Fruit fly (Drosophila melanogaster) whole organism, prepupa: ENCODE results near the gene BNIP3.

ENCODE experiments used
- Blimp-1 ChIP-seq: fragments of 200-800 bp; sonication (Bioruptor generic); optimal IDR thresholded peaks from 3 replicates; lab custom pipeline; 2017; ENCODE audit warnings: missing biosample characterization, missing genetic modification characterization, mild to moderate bottlenecking, moderate library complexity, missing genetic modification reagents
- CG10631 ChIP-seq: fragments of 200-800 bp; sonication (Bioruptor generic); optimal IDR thresholded peaks from 2 replicates; lab custom pipeline; 2016; ENCODE audit warnings: missing biosample characterization, missing genetic modification characterization
- CG10669 ChIP-seq: fragments of 200-800 bp; sonication (Bioruptor generic); optimal IDR thresholded peaks from 3 replicates; lab custom pipeline; 2018; ENCODE audit warnings: missing biosample characterization, mild to moderate bottlenecking, missing genetic modification characterization, moderate library complexity
- CG11294 ChIP-seq: fragments of 200-800 bp; sonication (Bioruptor generic); IDR thresholded peaks from 2 replicates; pipeline ENCODE4 v1.3.6; 2022; ENCODE audit warnings: missing biosample characterization, missing genetic modification characterization
- CG11762 ChIP-seq: fragments of 200-800 bp; sonication (Bioruptor generic); optimal IDR thresholded peaks from 3 replicates; lab custom pipeline; 2016; ENCODE audit warnings: missing biosample characterization, missing genetic modification characterization; ENCODE audit not compliant: insufficient read depth
- CG11902 ChIP-seq: fragments of 200-800 bp; sonication (Bioruptor generic); optimal IDR thresholded peaks from 3 replicates; lab custom pipeline; 2016; ENCODE audit warnings: missing biosample characterization, missing genetic modification characterization
- CG15336 ChIP-seq: fragments of 200-800 bp; sonication (Bioruptor generic); IDR thresholded peaks from 2 replicates; pipeline ENCODE4 v1.3.6; 2022; ENCODE audit warnings: missing biosample characterization, missing genetic modification characterization
- CG16779 ChIP-seq: fragments of 200-800 bp; sonication (Bioruptor generic); optimal IDR thresholded peaks from 3 replicates; lab custom pipeline; 2017; ENCODE audit warnings: missing biosample characterization, mild to moderate bottlenecking, missing genetic modification characterization
- CG3032 ChIP-seq: fragments of 200-800 bp; optimal IDR thresholded peaks from 2 replicates; lab custom pipeline; 2019; ENCODE audit warnings: missing biosample characterization, mild to moderate bottlenecking, missing genetic modification characterization, moderate library complexity
- CG34406 ChIP-seq: fragments of 200-800 bp; sonication (Bioruptor generic); optimal IDR thresholded peaks from 3 replicates; lab custom pipeline; 2016; ENCODE audit warnings: missing biosample characterization, missing genetic modification characterization
- CG3919 ChIP-seq: fragments of 200-800 bp; sonication (Bioruptor generic); optimal IDR thresholded peaks from 3 replicates; lab custom pipeline; 2016; ENCODE audit warnings: missing biosample characterization, missing genetic modification characterization
- CG6163 ChIP-seq: fragments of 200-800 bp; sonication (Bioruptor generic); IDR thresholded peaks from 3 replicates; pipeline ENCODE4 v1.3.6; 2022; ENCODE audit warnings: missing biosample characterization, missing genetic modification characterization
- CG6808 ChIP-seq: fragments of 200-800 bp; sonication (Bioruptor generic); optimal IDR thresholded peaks from 3 replicates; lab custom pipeline; 2017; ENCODE audit warnings: missing biosample characterization, missing genetic modification characterization, mild to moderate bottlenecking, moderate library complexity, missing genetic modification reagents
- CG6854 ChIP-seq: fragments of 200-800 bp; sonication (Bioruptor generic); optimal IDR thresholded peaks from 2 replicates; lab custom pipeline; 2017; ENCODE audit warnings: missing biosample characterization, mild to moderate bottlenecking, missing genetic modification characterization
- CG7368 ChIP-seq: fragments of 200-800 bp; sonication (Bioruptor generic); optimal IDR thresholded peaks from 3 replicates; lab custom pipeline; 2016; ENCODE audit warnings: missing biosample characterization, missing genetic modification characterization
- CG8119 ChIP-seq: fragments of 200-800 bp; sonication (Bioruptor generic); IDR thresholded peaks from 3 replicates; pipeline ENCODE4 v1.3.6; 2022; ENCODE audit warnings: missing biosample characterization, missing genetic modification characterization
- Eip75B ChIP-seq: fragments of 200-800 bp; sonication (Bioruptor generic); optimal IDR thresholded peaks from 3 replicates; lab custom pipeline; 2016; ENCODE audit warnings: missing biosample characterization, missing genetic modification characterization
- Eip78C ChIP-seq: fragments of 200-800 bp; sonication (Bioruptor generic); peaks from one replicate; lab custom pipeline; 2016; ENCODE audit warnings: missing biosample characterization, missing genetic modification characterization
- Eip93F ChIP-seq: fragments of 200-800 bp; sonication (Bioruptor generic); optimal IDR thresholded peaks from 2 replicates; lab custom pipeline; 2016; ENCODE audit warnings: missing biosample characterization, mild to moderate bottlenecking, missing genetic modification characterization
- Ets21C ChIP-seq: fragments of 200-800 bp; sonication (Bioruptor generic); optimal IDR thresholded peaks from 3 replicates; lab custom pipeline; 2016; ENCODE audit warnings: missing biosample characterization, missing genetic modification characterization
- Ets96B ChIP-seq: fragments of 200-800 bp; optimal IDR thresholded peaks from 2 replicates; lab custom pipeline; 2019; ENCODE audit warnings: missing biosample characterization, mild to moderate bottlenecking, missing genetic modification characterization, moderate library complexity
- Hr38 ChIP-seq: sonication (Bioruptor generic); optimal IDR thresholded peaks from 2 replicates; lab custom pipeline; 2016; ENCODE audit warnings: missing biosample characterization, missing genetic modification characterization
- Hr4 ChIP-seq: fragments of 200-800 bp; sonication (Bioruptor generic); optimal IDR thresholded peaks from 3 replicates; lab custom pipeline; 2016; ENCODE audit warnings: missing biosample characterization, missing genetic modification characterization
- Lpt ChIP-seq: fragments of 200-800 bp; sonication (Bioruptor generic); optimal IDR thresholded peaks from 3 replicates; lab custom pipeline; 2016; ENCODE audit warnings: missing biosample characterization, missing genetic modification characterization
- Met ChIP-seq: fragments of 200-800 bp; sonication (Bioruptor generic); optimal IDR thresholded peaks from 3 replicates; lab custom pipeline; 2016; ENCODE audit warnings: missing biosample characterization, missing genetic modification characterization
- OdsH ChIP-seq: fragments of 200-800 bp; sonication (Bioruptor generic); optimal IDR thresholded peaks from 3 replicates; lab custom pipeline; 2016; ENCODE audit warnings: missing biosample characterization, missing genetic modification characterization
- Smox ChIP-seq: fragments of 200-800 bp; sonication (Bioruptor generic); optimal IDR thresholded peaks from 3 replicates; lab custom pipeline; 2016; ENCODE audit warnings: missing biosample characterization, missing genetic modification characterization
- Sox102F ChIP-seq: fragments of 200-800 bp; sonication (Bioruptor generic); optimal IDR thresholded peaks from 2 replicates; lab custom pipeline; 2016; ENCODE audit warnings: missing biosample characterization, mild to moderate bottlenecking, missing genetic modification characterization
- Sox14 ChIP-seq: fragments of 200-800 bp; sonication (Bioruptor generic); optimal IDR thresholded peaks from 3 replicates; lab custom pipeline; 2016; ENCODE audit warnings: missing biosample characterization, missing genetic modification characterization
- acj6 ChIP-seq: fragments of 200-800 bp; sonication (Bioruptor generic); optimal IDR thresholded peaks from 3 replicates; lab custom pipeline; 2016; ENCODE audit warnings: missing biosample characterization, missing genetic modification characterization
- cyc ChIP-seq: fragments of 200-800 bp; sonication (Bioruptor generic); optimal IDR thresholded peaks from 3 replicates; lab custom pipeline; 2016; ENCODE audit warnings: missing biosample characterization, missing genetic modification characterization
- dsx ChIP-seq: fragments of 200-800 bp; optimal IDR thresholded peaks from 3 replicates; lab custom pipeline; 2019; ENCODE audit warnings: missing biosample characterization, mild to moderate bottlenecking, missing genetic modification characterization, moderate library complexity; ENCODE audit not compliant: poor library complexity, severe bottlenecking
- eg ChIP-seq: fragments of 200-800 bp; sonication (Bioruptor generic); IDR thresholded peaks from 3 replicates; pipeline ENCODE4 v1.3.6; 2022; ENCODE audit warnings: missing biosample characterization, missing genetic modification characterization
- esn ChIP-seq: fragments of 200-800 bp; sonication (Bioruptor generic); optimal IDR thresholded peaks from 2 replicates; lab custom pipeline; 2016; ENCODE audit warnings: missing biosample characterization, mild to moderate bottlenecking, missing genetic modification characterization, moderate library complexity
- fd85E ChIP-seq: fragments of 200-800 bp; sonication (Bioruptor generic); optimal IDR thresholded peaks from 3 replicates; lab custom pipeline; 2016; ENCODE audit warnings: missing biosample characterization, missing genetic modification characterization
- fkh ChIP-seq: fragments of 200-800 bp; sonication (Bioruptor generic); optimal IDR thresholded peaks from 3 replicates; lab custom pipeline; 2017; ENCODE audit warnings: missing biosample characterization, mild to moderate bottlenecking, missing genetic modification characterization, moderate library complexity
- lz ChIP-seq: fragments of 200-800 bp; sonication (Bioruptor generic); optimal IDR thresholded peaks from 3 replicates; lab custom pipeline; 2016; ENCODE audit warnings: missing biosample characterization, missing genetic modification characterization
- net ChIP-seq: fragments of 200-800 bp; sonication (Bioruptor generic); optimal IDR thresholded peaks from 3 replicates; lab custom pipeline; 2016; ENCODE audit warnings: missing biosample characterization, missing genetic modification characterization
- salr ChIP-seq, 2 experiments: fragments of 200-800 bp; sonication (Bioruptor generic); optimal IDR thresholded peaks; 3 replicates each; lab custom pipeline; 2016 to 2018; ENCODE audit warnings: missing biosample characterization in 2 of 2, missing genetic modification characterization in 2 of 2, mild to moderate bottlenecking in 1 of 2
- spab ChIP-seq: fragments of 200-800 bp; sonication (Bioruptor generic); optimal IDR thresholded peaks from 2 replicates; lab custom pipeline; 2017; ENCODE audit warnings: missing biosample characterization, mild to moderate bottlenecking, missing genetic modification characterization, missing genetic modification reagents
- ss ChIP-seq, 2 experiments: fragments of 200-800 bp; sonication (Bioruptor generic); optimal IDR thresholded peaks; 2 replicates in 1 of 2; 3 replicates in 1 of 2; lab custom pipeline; 2017 to 2018; ENCODE audit warnings: mild to moderate bottlenecking in 2 of 2, missing biosample characterization in 2 of 2, missing genetic modification characterization in 2 of 2, moderate library complexity in 1 of 2
- svp ChIP-seq: fragments of 200-800 bp; sonication (Bioruptor generic); peaks from one replicate; lab custom pipeline; 2016; ENCODE audit warnings: missing biosample characterization, missing genetic modification characterization
- topi ChIP-seq: fragments of 200-800 bp; sonication (Bioruptor generic); optimal IDR thresholded peaks from 3 replicates; lab custom pipeline; 2016; ENCODE audit warnings: missing biosample characterization, missing genetic modification characterization
- vri ChIP-seq: fragments of 200-800 bp; sonication (Bioruptor generic); optimal IDR thresholded peaks from 3 replicates; lab custom pipeline; 2016; ENCODE audit warnings: missing biosample characterization, mild to moderate bottlenecking, missing genetic modification characterization

BNIP3 gene

DNA sequence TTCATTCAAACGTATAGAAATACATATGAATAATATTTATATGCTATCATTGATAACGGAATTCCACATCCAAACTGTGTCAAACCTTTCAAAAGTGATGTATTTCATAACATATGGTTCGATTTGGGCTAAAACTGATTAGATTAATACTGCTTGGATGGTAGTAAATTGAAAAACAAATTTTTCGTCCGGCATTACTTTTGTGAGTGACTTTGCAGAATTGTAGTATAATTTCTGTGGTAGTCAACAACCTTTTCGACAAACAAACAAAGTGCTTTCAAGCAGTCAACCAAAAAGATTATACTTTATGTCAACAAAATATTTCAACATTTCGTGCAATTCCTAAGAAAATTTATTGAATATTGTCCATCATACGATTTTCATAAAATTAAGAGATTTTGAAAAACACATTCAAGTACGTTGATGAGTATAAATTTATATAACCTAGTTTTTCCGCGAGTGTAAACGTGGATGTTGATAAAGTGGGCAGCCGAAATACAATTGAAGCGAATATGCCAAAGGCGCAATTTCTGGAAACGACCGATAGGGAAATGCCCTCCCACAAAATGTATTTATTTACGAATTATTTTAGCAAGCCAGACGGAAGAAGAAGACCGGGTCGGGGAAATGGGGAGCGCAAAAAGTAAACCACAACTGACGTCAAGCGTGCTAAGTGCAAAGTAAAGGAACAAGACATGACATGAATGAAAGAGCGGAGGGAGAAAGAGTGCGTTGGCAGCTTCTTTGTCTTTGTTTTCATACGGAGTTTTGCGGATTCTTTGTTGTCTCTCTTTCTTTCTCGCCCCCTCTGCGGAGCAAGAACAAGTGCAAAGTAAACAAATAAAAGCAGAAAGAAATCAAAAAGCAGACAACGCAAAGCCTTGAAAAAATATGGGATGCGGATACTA lies 1.0 kb downstream of the BNIP3 start (continued):
- TF ChIP-seq fkh (GFP tag; lab: Kevin White, UChicago), result peak; percentile 85
- TF ChIP-seq cyc (GFP tag; lab: Kevin White, UChicago), result no peak
- TF ChIP-seq CG15336, result 0 out of 2 replicates have a peak, but pooled peaks have one; percentile 7
- TF ChIP-seq CG16779 (tag; lab: Kevin White, UChicago), result peak; percentile 34
- peak; percentile 52 for TF ChIP-seq spab (GFP tag; lab: Kevin White, UChicago)
- peak; percentile 81 for TF ChIP-seq Eip78C (GFP tag; lab: Kevin White, UChicago)
- peak; percentile 10 for TF ChIP-seq acj6 (GFP tag; lab: Kevin White, UChicago)
- TF ChIP-seq Eip93F (GFP tag; lab: Kevin White, UChicago), result no peak
- no peak for TF ChIP-seq fd85E (GFP tag; lab: Kevin White, UChicago)
- TF ChIP-seq Hr38 (GFP tag; lab: Kevin White, UChicago), result no peak
- TF ChIP-seq CG6808 (GFP tag; lab: Kevin White, UChicago), result peak; percentile 72
- TF ChIP-seq CG10631 (GFP tag; lab: Kevin White, UChicago), result peak; percentile 21
- TF ChIP-seq Eip75B, result peak; percentile 14
- TF ChIP-seq Blimp-1 (GFP tag; lab: Kevin White, UChicago), result peak; percentile 13
- no peak for TF ChIP-seq CG34406
- peak; percentile 5 for TF ChIP-seq CG3032 (tag; lab: Kevin White, UChicago)
- TF ChIP-seq CG11902 (GFP tag; lab: Kevin White, UChicago), result no peak
- TF ChIP-seq net (GFP tag; lab: Kevin White, UChicago), result peak; percentile 17
- peak; percentile 59 for TF ChIP-seq Hr4 (GFP tag; lab: Kevin White, UChicago)
- peak; percentile 73 to 78 for TF ChIP-seq ss (GFP tag; optimal IDR thresholded peaks at IDR 0.05; lab: Kevin White, UChicago)
- TF ChIP-seq Sox102F, result peak; percentile 20
- TF ChIP-seq Lpt (GFP tag; lab: Kevin White, UChicago), result peak; percentile 41
- peak; percentile 47 for TF ChIP-seq vri (GFP tag; lab: Kevin White, UChicago)
- peak; percentile 37; the same call in 1 of the 3 replicates for TF ChIP-seq eg (GFP tag; lab: Robert Waterston, UW)
- peak; percentile 88 for TF ChIP-seq CG6163 (GFP tag; lab: Robert Waterston, UW)
- peak; percentile 57 for TF ChIP-seq topi
- TF ChIP-seq CG11294, result no peak
- TF ChIP-seq salr (GFP tag; optimal IDR thresholded peaks at IDR 0.05; lab: Kevin White, UChicago), result peak in 1 of 2 experiments; percentile 41
- peak; percentile 26 for TF ChIP-seq Ets96B (tag; lab: Kevin White, UChicago)
- TF ChIP-seq Ets21C (GFP tag; lab: Kevin White, UChicago), result no peak
- peak; percentile 26 for TF ChIP-seq CG3919 (GFP tag; lab: Kevin White, UChicago)
- peak; percentile 88 for TF ChIP-seq svp (GFP tag; lab: Kevin White, UChicago)
- peak; percentile 67 for TF ChIP-seq CG6854 (GFP tag; lab: Kevin White, UChicago)
- peak; percentile 48 for TF ChIP-seq lz (GFP tag; lab: Kevin White, UChicago)
- TF ChIP-seq esn (GFP tag; lab: Kevin White, UChicago), result peak; percentile 58
- TF ChIP-seq Met, result peak; percentile 57
- TF ChIP-seq CG10669 (GFP tag; lab: Kevin White, UChicago), result peak; percentile 5
- peak; percentile 95 for TF ChIP-seq Sox14 (GFP tag; lab: Kevin White, UChicago)

DNA sequence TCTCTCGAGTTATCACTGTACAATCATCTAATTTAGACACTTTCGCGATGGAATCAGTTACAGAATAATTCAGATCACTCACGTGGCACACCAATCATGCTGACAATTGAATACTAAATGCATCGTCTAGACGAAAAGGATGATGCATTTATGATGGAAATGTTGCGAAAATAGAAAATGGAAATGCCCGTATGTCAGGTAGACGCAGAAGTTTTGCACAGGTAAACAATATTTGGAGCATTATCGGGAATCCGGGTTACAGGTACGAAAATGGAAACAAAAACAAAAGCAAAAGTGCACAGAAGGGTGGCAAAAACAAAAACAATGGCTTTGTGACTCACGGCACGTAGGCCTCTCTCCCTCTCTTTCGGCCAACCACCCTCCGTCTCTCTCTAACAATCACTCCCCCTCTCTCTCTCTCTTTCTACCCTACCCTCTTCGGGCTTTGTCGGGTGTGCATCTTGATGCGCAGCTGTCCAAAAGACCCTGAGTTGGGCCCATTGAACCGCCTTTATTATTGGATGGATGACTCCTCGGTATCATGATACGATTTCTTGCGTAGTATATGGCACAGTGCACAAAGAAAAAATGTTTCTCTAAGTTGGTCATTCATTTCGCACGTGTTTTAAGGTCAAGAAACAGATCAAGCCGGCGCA lies 1.9 kb downstream of the BNIP3 start:
- TF ChIP-seq dsx (GFP tag; lab: Kevin White, UChicago) (no peak), Sox102F (no peak), CG11294 (no peak), CG15336 (no peak), CG6163 (GFP tag; lab: Robert Waterston, UW) (peak; percentile 60; the same call in 1 of the 3 replicates), Met (no peak), CG6808 (GFP tag; lab: Kevin White, UChicago) (no peak), net (GFP tag; lab: Kevin White, UChicago) (peak; percentile 23), fd85E (GFP tag; lab: Kevin White, UChicago) (no peak), Smox (GFP tag; lab: Kevin White, UChicago) (no peak), cyc (GFP tag; lab: Kevin White, UChicago) (no peak), svp (GFP tag; lab: Kevin White, UChicago) (peak; percentile 94), CG7368 (no peak), Eip93F (GFP tag; lab: Kevin White, UChicago) (peak; percentile 72), CG8119 (GFP tag; lab: Robert Waterston, UW) (0 out of 3 replicates have a peak, but pooled peaks have one; percentile 9), acj6 (GFP tag; lab: Kevin White, UChicago) (no peak), fkh (GFP tag; lab: Kevin White, UChicago) (no peak), CG11762 (no peak), CG10631 (GFP tag; lab: Kevin White, UChicago) (peak; percentile 33), OdsH (no peak), Ets21C (GFP tag; lab: Kevin White, UChicago) (no peak), Hr4 (GFP tag; lab: Kevin White, UChicago) (no peak), CG16779 (tag; lab: Kevin White, UChicago) (no peak), Eip75B (peak; percentile 49), Sox14 (GFP tag; lab: Kevin White, UChicago) (peak; percentile 93)
